Fruit fly (Drosophila melanogaster): Measurements from ENCODE around the gene CG14053.

CG14053 gene

dm6 chrX:2145690-2146470 is 47.8 kb downstream of the CG14053 start (continued):
- TF ChIP-seq Dp (GFP tag; optimal IDR thresholded peaks at IDR 0.05) (no peak), CG10431 (GFP tag; optimal IDR thresholded peaks at IDR 0.05) (no peak), sna (GFP tag; IDR thresholded peaks at IDR 0.05; ENCODE audit: partially characterized antibody) (peak; percentile 75), CG17328 (GFP tag; IDR thresholded peaks at IDR 0.05) (no peak), oc (tag; optimal IDR thresholded peaks at IDR 0.05) (no peak), Hr3 (GFP tag; optimal IDR thresholded peaks at IDR 0.05) (peak; percentile 56), CG17186 (GFP tag; optimal IDR thresholded peaks at IDR 0.05) (no peak), Sry-δ (GFP tag; optimal IDR thresholded peaks at IDR 0.05) (peak; percentile 86), onecut (GFP tag; IDR thresholded peaks at IDR 0.05) (0 out of 2 replicates have a peak, but pooled peaks have one; percentile 3), CG11696 (GFP tag; IDR thresholded peaks at IDR 0.05) (no peak), amos (GFP tag; IDR thresholded peaks at IDR 0.05; ENCODE audit: partially characterized antibody) (peak; percentile 68), jigr1 (GFP tag; IDR thresholded peaks at IDR 0.05) (no peak), phol (tag; optimal IDR thresholded peaks at IDR 0.05) (peak; percentile 14), CG12659 (GFP tag; optimal IDR thresholded peaks at IDR 0.05) (peak; percentile 21), CG10209 (GFP tag; optimal IDR thresholded peaks at IDR 0.05) (peak; percentile 13), CG2678 (tag; optimal IDR thresholded peaks at IDR 0.05) (peak; percentile 60)

- no peak for TF ChIP-seq aop (GFP tag; IDR thresholded peaks at IDR 0.05)
- peak; percentile 64 for TF ChIP-seq hbn (GFP tag; IDR thresholded peaks at IDR 0.05; ENCODE audit: partially characterized antibody)
- TF ChIP-seq CG42726 (GFP tag; IDR thresholded peaks at IDR 0.05; ENCODE audit: partially characterized antibody): no peak
- peak; percentile 69; the same call in 1 of the 2 replicates for TF ChIP-seq amos (GFP tag; IDR thresholded peaks at IDR 0.05; ENCODE audit: partially characterized antibody)
- TF ChIP-seq Fer1 (GFP tag; optimal IDR thresholded peaks at IDR 0.05): peak; percentile 37
- TF ChIP-seq stc (GFP tag; IDR thresholded peaks at IDR 0.05): no peak
- TF ChIP-seq dati (GFP tag; IDR thresholded peaks at IDR 0.05): no peak
- TF ChIP-seq Hand (GFP tag; optimal IDR thresholded peaks at IDR 0.05): no peak
- no peak for TF ChIP-seq tll (GFP tag; optimal IDR thresholded peaks at IDR 0.05)
- TF ChIP-seq CG13624 (GFP tag; optimal IDR thresholded peaks at IDR 0.05): no peak
- TF ChIP-seq Spps (tag; optimal IDR thresholded peaks at IDR 0.05): no peak
- TF ChIP-seq Med (GFP tag): peak; percentile 49
- TF ChIP-seq Dfd (GFP tag; optimal IDR thresholded peaks at IDR 0.05): no peak
- TF ChIP-seq Jarid2 (GFP tag; optimal IDR thresholded peaks at IDR 0.05): peak; percentile 15
- no peak for TF ChIP-seq gce (GFP tag; IDR thresholded peaks at IDR 0.05)
- TF ChIP-seq HLH4C (GFP tag; IDR thresholded peaks at IDR 0.05; ENCODE audit: partially characterized antibody): peak; percentile 51; the same call in 2 of the 3 replicates
- TF ChIP-seq Bgb (GFP tag; IDR thresholded peaks at IDR 0.05; ENCODE audit: partially characterized antibody): peak; percentile 73
- peak; percentile 60; the same call in 2 of the 3 replicates for TF ChIP-seq CG6791 (GFP tag; IDR thresholded peaks at IDR 0.05; ENCODE audit: partially characterized antibody)
- peak; percentile 75 for TF ChIP-seq Dp (GFP tag; optimal IDR thresholded peaks at IDR 0.05)
- TF ChIP-seq CG34224 (GFP tag; IDR thresholded peaks at IDR 0.05; ENCODE audit: partially characterized antibody): peak; percentile 50; the same call in 2 of the 3 replicates
- peak; percentile 79 for TF ChIP-seq unc-4 (GFP tag; IDR thresholded peaks at IDR 0.05; ENCODE audit: partially characterized antibody)
- TF ChIP-seq exex (tag; optimal IDR thresholded peaks at IDR 0.05): no peak
- no peak for TF ChIP-seq NK7.1 (GFP tag; optimal IDR thresholded peaks at IDR 0.05)
- TF ChIP-seq ftz-f1 (GFP tag; optimal IDR thresholded peaks at IDR 0.05): peak; percentile 63
- no peak for TF ChIP-seq ash1 (GFP tag; optimal IDR thresholded peaks at IDR 0.05)
- TF ChIP-seq CG6854 (GFP tag; optimal IDR thresholded peaks at IDR 0.05): peak; percentile 14
- peak; percentile 12 for TF ChIP-seq Nf-YC (tag; optimal IDR thresholded peaks at IDR 0.05)
- TF ChIP-seq CG7963 (GFP tag; IDR thresholded peaks at IDR 0.05; ENCODE audit: partially characterized antibody): 0 out of 3 replicates have a peak, but pooled peaks have one; percentile 32
- peak; percentile 43; the same call in 1 of the 3 replicates for TF ChIP-seq vnd (GFP tag; IDR thresholded peaks at IDR 0.05; ENCODE audit: partially characterized antibody)
- 0 out of 3 replicates have a peak, but pooled peaks have one; percentile 5 for TF ChIP-seq ci (GFP tag; IDR thresholded peaks at IDR 0.05)
- peak; percentile 73 for TF ChIP-seq bbx (GFP tag; IDR thresholded peaks at IDR 0.05; ENCODE audit: partially characterized antibody)
- TF ChIP-seq chm (GFP tag; IDR thresholded peaks at IDR 0.05): no peak
These were observed 48.6 kb downstream of the CG14053 start, which contains the start of gene Pgd for dm6 chrX:2145114-2145513. TSS of gene Pgd (plus strand) at chrX:2145136.
